Worm (Caenorhabditis elegans) whole organism, L4 larva: ENCODE results near the gene Y97E10AR.3.

Source experiments
- ceh-82 ChIP-seq: sonication (generic microtip); optimal IDR thresholded peaks from 2 replicates; lab custom pipeline; 2017; ENCODE audit warnings: missing biosample characterization, missing genetic modification characterization
- dmd-6 ChIP-seq: fragments of 200-800 bp; sonication (Bioruptor generic); IDR thresholded peaks from 2 replicates; pipeline ENCODE4 v1.3.6; 2022; ENCODE audit warnings: missing genetic modification reagents, missing genetic modification characterization, missing compliant biosample characterization
- mdl-1 ChIP-seq, 2 experiments: fragments of 150-350 bp in 1 of 2; sonication (generic microtip) in 1 of 2; optimal IDR thresholded peaks; 2 replicates each; lab custom pipeline; 2014 to 2017; ENCODE audit warnings: missing biosample characterization in 2 of 2, missing genetic modification characterization in 2 of 2

DNA sequence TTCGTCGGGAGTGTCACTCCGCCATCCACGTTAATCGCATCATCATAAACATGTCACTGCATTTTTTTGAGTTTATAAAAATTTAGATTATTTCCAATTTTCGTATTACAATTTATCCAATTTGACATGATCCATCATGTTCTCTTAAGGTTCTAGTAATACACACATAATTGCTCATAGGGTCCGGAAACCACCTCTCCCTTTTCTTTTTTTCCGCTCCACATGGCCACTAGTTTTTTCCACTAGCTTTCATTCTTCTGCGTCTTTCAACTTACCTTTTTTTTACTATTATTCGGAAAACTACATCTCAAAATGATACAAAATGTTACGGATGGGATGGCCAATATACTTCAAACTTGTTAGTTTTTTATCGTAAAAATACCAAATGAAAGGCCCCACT lies 21.4 kb downstream of the Y97E10AR.3 start, which contains the start of gene Y97E10AL.1:
- TF ChIP-seq ceh-82 (tag; lab: Kevin White, UChicago): no peak
- TF ChIP-seq mdl-1 (tag; optimal IDR thresholded peaks at IDR 0.05; lab: Kevin White, UChicago): no peak
- no peak for TF ChIP-seq dmd-6 (GFP tag; lab: Robert Waterston, UW)
